Worm (Caenorhabditis elegans) whole organism, mixed stage, embryonic: ENCODE data around the gene C04A11.1.
A peak's percentile ranks its signal among the peaks of the same experiment; 100 is the strongest.

Experiments used
- M03D4.4 ChIP-seq: sonication (generic microtip); optimal IDR thresholded peaks from 2 replicates; lab custom pipeline; 2017; ENCODE audit warnings: mild to moderate bottlenecking, missing genetic modification characterization, missing compliant biosample characterization
- bed-3 ChIP-seq: fragments of 200-800 bp; sonication (Bioruptor generic); optimal IDR thresholded peaks from 3 replicates; lab custom pipeline; 2018; ENCODE audit warnings: mild to moderate bottlenecking, missing genetic modification characterization, moderate library complexity, missing compliant biosample characterization
- blmp-1 ChIP-seq: fragments of 150-350 bp; optimal IDR thresholded peaks from 2 replicates; lab custom pipeline; 2014; ENCODE audit warnings: missing biosample characterization, missing genetic modification characterization
- ceh-39 ChIP-seq: fragments of 150-350 bp; optimal IDR thresholded peaks from 2 replicates; lab custom pipeline; 2014; ENCODE audit warnings: missing biosample characterization, missing genetic modification characterization
- ceh-43 ChIP-seq: fragments of 200-800 bp; sonication (Bioruptor generic); optimal IDR thresholded peaks from 2 replicates; lab custom pipeline; 2018; ENCODE audit warnings: mild to moderate bottlenecking, missing genetic modification characterization, moderate library complexity, missing compliant biosample characterization
- ceh-83 ChIP-seq: fragments of 200-800 bp; sonication (Bioruptor generic); optimal IDR thresholded peaks from 2 replicates; lab custom pipeline; 2018; ENCODE audit warnings: mild to moderate bottlenecking, missing genetic modification characterization, missing compliant biosample characterization
- ces-1 ChIP-seq: fragments of 150-350 bp; optimal IDR thresholded peaks from 2 replicates; lab custom pipeline; 2014; ENCODE audit warnings: missing biosample characterization, missing genetic modification reagents, missing genetic modification characterization
- cnd-1 ChIP-seq: fragments of 200-800 bp; sonication (Bioruptor generic); optimal IDR thresholded peaks from 2 replicates; lab custom pipeline; 2018; ENCODE audit warnings: mild to moderate bottlenecking, missing genetic modification characterization, missing compliant biosample characterization
- drap-1 ChIP-seq: fragments of 200-800 bp; sonication (Bioruptor generic); optimal IDR thresholded peaks from 3 replicates; lab custom pipeline; 2018; ENCODE audit warnings: mild to moderate bottlenecking, missing genetic modification characterization, missing compliant biosample characterization
- elt-1 ChIP-seq: sonication (generic microtip); optimal IDR thresholded peaks from 2 replicates; lab custom pipeline; 2017; ENCODE audit warnings: missing genetic modification characterization, mild to moderate bottlenecking, missing compliant biosample characterization, antibody characterized with exemption, moderate library complexity, borderline replicate concordance; ENCODE audit not compliant: insufficient read depth
- elt-3 ChIP-seq: fragments of 150-350 bp; optimal IDR thresholded peaks from 2 replicates; lab custom pipeline; 2014; ENCODE audit warnings: missing biosample characterization, missing genetic modification characterization
- flh-1 ChIP-seq: fragments of 200-800 bp; sonication (Bioruptor generic); optimal IDR thresholded peaks from 2 replicates; lab custom pipeline; 2018; ENCODE audit warnings: mild to moderate bottlenecking, missing genetic modification characterization, moderate library complexity, missing compliant biosample characterization
- ham-2 ChIP-seq: fragments of 200-800 bp; sonication (Bioruptor generic); optimal IDR thresholded peaks from 2 replicates; lab custom pipeline; 2018; ENCODE audit warnings: mild to moderate bottlenecking, missing genetic modification characterization, missing compliant biosample characterization
- hlh-1 ChIP-seq: fragments of 150-350 bp; optimal IDR thresholded peaks from 2 replicates; lab custom pipeline; 2014; ENCODE audit warnings: missing biosample characterization, missing genetic modification reagents, missing genetic modification characterization
- lin-13 ChIP-seq: fragments of 150-350 bp; optimal IDR thresholded peaks from 2 replicates; lab custom pipeline; 2014; ENCODE audit warnings: missing biosample characterization, missing genetic modification characterization
- lin-32 ChIP-seq: fragments of 200-800 bp; sonication (Bioruptor generic); optimal IDR thresholded peaks from 2 replicates; lab custom pipeline; 2018; ENCODE audit warnings: mild to moderate bottlenecking, missing genetic modification characterization, missing compliant biosample characterization
- lsy-2 ChIP-seq: fragments of 150-350 bp; optimal IDR thresholded peaks from 2 replicates; lab custom pipeline; 2014; ENCODE audit warnings: missing biosample characterization, missing genetic modification characterization
- mab-5 ChIP-seq: fragments of 150-350 bp; optimal IDR thresholded peaks from 2 replicates; lab custom pipeline; 2014; ENCODE audit warnings: missing biosample characterization, missing genetic modification characterization
- mep-1 ChIP-seq: fragments of 150-350 bp; optimal IDR thresholded peaks from 2 replicates; lab custom pipeline; 2017; ENCODE audit warnings: missing biosample characterization, missing genetic modification reagents, missing genetic modification characterization, inconsistent platforms
- mls-2 ChIP-seq: sonication (generic microtip); optimal IDR thresholded peaks from 2 replicates; lab custom pipeline; 2016; ENCODE audit warnings: mild to moderate bottlenecking, missing genetic modification characterization, moderate library complexity, missing compliant biosample characterization
- nhr-12 ChIP-seq: fragments of 150-350 bp; optimal IDR thresholded peaks from 2 replicates; lab custom pipeline; 2014; ENCODE audit warnings: missing biosample characterization, missing genetic modification characterization
- nhr-2 ChIP-seq: fragments of 150-350 bp; optimal IDR thresholded peaks from 2 replicates; lab custom pipeline; 2014; ENCODE audit warnings: missing biosample characterization, missing genetic modification characterization
- nhr-237 ChIP-seq: fragments of 150-350 bp; optimal IDR thresholded peaks from 2 replicates; lab custom pipeline; 2014; ENCODE audit warnings: missing biosample characterization, missing genetic modification characterization
- nhr-28 ChIP-seq: fragments of 150-350 bp; optimal IDR thresholded peaks from 2 replicates; lab custom pipeline; 2014; ENCODE audit warnings: missing biosample characterization, missing genetic modification characterization
- nhr-76 ChIP-seq: sonication (generic microtip); optimal IDR thresholded peaks from 2 replicates; lab custom pipeline; 2017; ENCODE audit warnings: missing biosample characterization, missing genetic modification characterization
- pha-4 ChIP-seq: fragments of 150-350 bp; optimal IDR thresholded peaks from 2 replicates; lab custom pipeline; 2018; ENCODE audit warnings: missing biosample characterization, missing genetic modification reagents, missing genetic modification characterization
- sem-2 ChIP-seq: fragments of 200-800 bp; sonication (Bioruptor generic); optimal IDR thresholded peaks from 2 replicates; lab custom pipeline; 2018; ENCODE audit warnings: mild to moderate bottlenecking, missing genetic modification characterization, missing compliant biosample characterization
- snpc-4 ChIP-seq: fragments of 150-350 bp; optimal IDR thresholded peaks from 2 replicates; lab custom pipeline; 2014; ENCODE audit warnings: missing biosample characterization, missing genetic modification characterization
- sptf-1 ChIP-seq: sonication (generic microtip); optimal IDR thresholded peaks from 2 replicates; lab custom pipeline; 2017; ENCODE audit warnings: mild to moderate bottlenecking, missing genetic modification characterization, moderate library complexity, missing compliant biosample characterization
- tbx-8 ChIP-seq: fragments of 200-800 bp; sonication (Bioruptor generic); optimal IDR thresholded peaks from 2 replicates; lab custom pipeline; 2018; ENCODE audit warnings: mild to moderate bottlenecking, missing genetic modification characterization, moderate library complexity, missing compliant biosample characterization
- unc-120 ChIP-seq: sonication (generic microtip); optimal IDR thresholded peaks from 2 replicates; lab custom pipeline; 2017; ENCODE audit warnings: missing genetic modification characterization, missing compliant biosample characterization; ENCODE audit not compliant: poor library complexity, severe bottlenecking
- unc-39 ChIP-seq: fragments of 150-350 bp; optimal IDR thresholded peaks from 2 replicates; lab custom pipeline; 2014; ENCODE audit warnings: missing biosample characterization, missing genetic modification characterization
- unc-62 ChIP-seq: fragments of 150-350 bp; optimal IDR thresholded peaks from 2 replicates; lab custom pipeline; 2014; ENCODE audit warnings: missing biosample characterization, missing genetic modification reagents, missing genetic modification characterization
- zip-8 ChIP-seq: fragments of 150-350 bp; optimal IDR thresholded peaks from 2 replicates; lab custom pipeline; 2014; ENCODE audit warnings: missing biosample characterization, missing genetic modification characterization
- ztf-11 ChIP-seq: fragments of 150-350 bp; optimal IDR thresholded peaks from 2 replicates; lab custom pipeline; 2014; ENCODE audit warnings: missing biosample characterization, missing genetic modification characterization

The C04A11.1 gene

DNA sequence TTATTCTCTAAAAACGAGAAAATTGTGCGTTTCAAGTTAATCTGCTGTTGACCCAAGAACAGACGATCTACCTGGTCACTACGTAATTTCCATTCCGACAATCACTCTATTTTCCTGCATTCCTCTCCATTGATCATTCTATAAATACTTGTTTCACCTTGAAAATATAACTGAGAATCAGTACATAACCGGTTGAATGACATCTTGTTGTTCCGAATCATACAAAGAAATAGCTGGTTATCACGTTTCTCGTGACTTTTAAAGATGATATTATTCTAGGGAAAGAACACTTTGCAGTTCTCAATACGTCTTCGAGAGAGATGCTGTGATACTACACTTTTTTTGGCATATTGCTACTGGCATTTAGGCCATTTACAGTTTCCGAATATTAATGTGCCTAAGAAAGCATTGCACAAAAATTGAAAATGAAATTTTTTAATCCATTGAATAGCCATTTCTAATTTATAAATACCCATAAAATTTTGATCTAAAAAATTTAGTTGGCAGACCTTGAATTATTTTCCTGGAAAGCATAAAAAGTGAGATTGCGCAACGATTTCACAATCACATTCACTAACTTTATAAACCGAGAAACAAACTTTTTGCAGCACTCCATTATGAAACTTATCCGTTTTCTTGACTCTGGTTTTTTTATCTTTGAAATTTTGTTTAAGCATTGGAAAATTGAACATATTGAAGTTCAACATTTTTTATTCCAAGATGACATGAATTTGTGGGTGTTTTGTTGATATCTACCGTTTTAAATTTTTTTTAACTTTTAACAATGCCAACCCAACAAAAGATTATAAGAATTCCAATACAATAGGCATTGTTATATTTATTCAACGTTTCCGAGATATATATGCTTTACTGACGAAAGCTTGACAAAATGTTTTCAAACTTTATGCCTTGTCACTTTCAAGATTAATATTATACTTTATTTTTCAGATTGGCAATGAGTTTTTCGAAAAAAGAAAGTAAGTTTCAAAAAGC lies 3.6 kb downstream of the C04A11.1 start, which contains the start of gene C04A11.5:
Gene C04A11.5 (plus strand): TSS at position 943 of the 993 bp plus-strand sequence.
- TF ChIP-seq zip-8 (tag; lab: Kevin White, UChicago): peak; percentile 71
- no peak for TF ChIP-seq unc-39 (tag; lab: Kevin White, UChicago)

DNA sequence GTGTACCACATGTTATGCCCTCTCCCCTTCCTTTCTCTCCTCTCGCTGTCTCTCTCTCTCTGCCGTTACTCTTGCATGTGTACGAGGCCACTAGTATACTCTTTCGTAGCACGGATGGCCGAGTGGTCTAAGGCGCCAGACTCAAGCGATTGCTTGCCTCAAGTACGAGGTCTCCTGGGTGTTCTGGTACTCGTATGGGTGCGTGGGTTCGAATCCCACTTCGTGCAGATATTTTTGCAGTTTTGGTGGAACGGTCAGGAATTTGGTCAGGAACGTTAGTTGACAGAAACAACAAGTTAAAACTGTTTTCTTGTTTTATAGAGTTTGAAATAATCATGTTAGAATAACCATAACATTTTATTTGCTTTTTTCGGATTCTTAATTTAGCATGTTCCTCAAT lies 5.1 kb downstream of the C04A11.1 start:
- peak; percentile 85 for TF ChIP-seq pha-4 (tag; lab: Kevin White, UChicago)
- TF ChIP-seq mep-1 (tag; lab: Kevin White, UChicago): peak; percentile 88
- no peak for TF ChIP-seq mab-5
- peak; percentile 99 for TF ChIP-seq lin-32 (GFP tag; lab: Kevin White, UChicago)
- TF ChIP-seq cnd-1: peak; percentile 99
- peak; percentile 49 for TF ChIP-seq nhr-237 (tag; lab: Kevin White, UChicago)
- TF ChIP-seq ceh-39 (tag; lab: Kevin White, UChicago): peak; percentile 55
- TF ChIP-seq lin-13 (tag; lab: Kevin White, UChicago): peak; percentile 76
- peak; percentile 34 for TF ChIP-seq lsy-2
- TF ChIP-seq M03D4.4 (tag; lab: Kevin White, UChicago): peak; percentile 98
- peak; percentile 12 for TF ChIP-seq zip-8 (tag; lab: Kevin White, UChicago)
- TF ChIP-seq nhr-76: peak; percentile 7
- TF ChIP-seq ces-1 (GFP tag; lab: Kevin White, UChicago): peak; percentile 62
- peak; percentile 97 for TF ChIP-seq unc-39 (tag; lab: Kevin White, UChicago)
- TF ChIP-seq flh-1 (GFP tag; lab: Kevin White, UChicago): peak; percentile 96
- TF ChIP-seq bed-3 (GFP tag; lab: Kevin White, UChicago): peak; percentile 97
- TF ChIP-seq ham-2: peak; percentile 97
- peak; percentile 100 for TF ChIP-seq mls-2 (tag; lab: Kevin White, UChicago)
- TF ChIP-seq ztf-11 (tag; lab: Kevin White, UChicago): peak; percentile 81
- TF ChIP-seq snpc-4: no peak
- peak; percentile 97 for TF ChIP-seq sem-2 (GFP tag; lab: Kevin White, UChicago)
- TF ChIP-seq ceh-43: peak; percentile 97
- TF ChIP-seq tbx-8: peak; percentile 98
- peak; percentile 75 for TF ChIP-seq elt-3
- TF ChIP-seq sptf-1 (tag; lab: Kevin White, UChicago): peak; percentile 99
- peak; percentile 99 for TF ChIP-seq ceh-83 (GFP tag; lab: Kevin White, UChicago)
- TF ChIP-seq nhr-2 (tag; lab: Kevin White, UChicago): peak; percentile 44
- peak; percentile 78 for TF ChIP-seq hlh-1 (tag; lab: Kevin White, UChicago)
- peak; percentile 37 for TF ChIP-seq elt-1 (tag; lab: Kevin White, UChicago)
- TF ChIP-seq nhr-12: peak; percentile 93
- TF ChIP-seq drap-1 (GFP tag; lab: Kevin White, UChicago): peak; percentile 100
- TF ChIP-seq unc-62 (GFP tag; lab: Kevin White, UChicago): peak; percentile 76
- peak; percentile 99 for TF ChIP-seq unc-120
- peak; percentile 88 for TF ChIP-seq nhr-28 (tag; lab: Kevin White, UChicago)
- TF ChIP-seq blmp-1 (tag; lab: Kevin White, UChicago): peak; percentile 45

DNA sequence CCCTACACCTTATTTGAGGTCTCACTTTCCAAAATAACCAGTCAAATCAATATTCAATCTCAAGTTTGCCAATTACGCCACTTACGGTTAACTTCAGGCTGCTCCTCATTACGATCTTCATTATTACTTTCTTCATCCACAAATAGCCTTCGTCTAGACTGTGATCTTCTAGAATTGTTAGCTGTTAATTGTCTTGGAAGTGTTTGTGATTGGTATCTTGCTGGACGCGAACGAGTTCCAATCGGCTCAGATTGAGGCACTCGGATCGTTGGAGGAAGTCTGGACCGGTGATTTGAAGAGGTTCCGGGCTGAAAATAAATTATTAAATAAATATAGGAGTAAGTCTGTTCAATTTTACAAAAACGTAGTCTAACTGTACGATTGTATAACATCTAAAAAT lies 6.6 kb downstream of the C04A11.1 start:
- TF ChIP-seq sptf-1 (tag; lab: Kevin White, UChicago): no peak
- no peak for TF ChIP-seq flh-1 (GFP tag; lab: Kevin White, UChicago)
- no peak for TF ChIP-seq mep-1 (tag; lab: Kevin White, UChicago)
- TF ChIP-seq snpc-4: no peak
- no peak for TF ChIP-seq ces-1 (GFP tag; lab: Kevin White, UChicago)
- no peak for TF ChIP-seq sem-2 (GFP tag; lab: Kevin White, UChicago)
- no peak for TF ChIP-seq lsy-2
- TF ChIP-seq ceh-83 (GFP tag; lab: Kevin White, UChicago): no peak
- TF ChIP-seq mls-2 (tag; lab: Kevin White, UChicago): no peak
- TF ChIP-seq ham-2: no peak
- no peak for TF ChIP-seq nhr-28 (tag; lab: Kevin White, UChicago)
- TF ChIP-seq lin-13 (tag; lab: Kevin White, UChicago): no peak
